Worm (Caenorhabditis elegans): ENCODE data around the gene R10D12.6.

ce11 chrV:13942082-13942481 is 7.0 kb upstream of the R10D12.6 start, which contains the start of gene dpr-1:
- no peak for TF ChIP-seq ama-1 (optimal IDR thresholded peaks at IDR 0.05)
- no peak for TF ChIP-seq mbf-1 (tag; optimal IDR thresholded peaks at IDR 0.05)
- no peak for TF ChIP-seq ztf-4 (tag; optimal IDR thresholded peaks at IDR 0.05)
- no peak for TF ChIP-seq nhr-25 (tag; optimal IDR thresholded peaks at IDR 0.05)
- no peak for TF ChIP-seq blmp-1 (tag; optimal IDR thresholded peaks at IDR 0.05; ENCODE audit: insufficient read depth)

All from whole organism, L2 larva.